Worm (Caenorhabditis elegans) whole organism, L2 larva: ENCODE results near the gene F13H8.3.

Experiments
- C34F6.9 ChIP-seq: fragments of 150-350 bp; optimal IDR thresholded peaks from 2 replicates; lab custom pipeline; 2014; ENCODE audit warnings: missing biosample characterization, missing genetic modification characterization
- alr-1 ChIP-seq: fragments of 150-350 bp; optimal IDR thresholded peaks from 2 replicates; lab custom pipeline; 2014; ENCODE audit warnings: missing biosample characterization, missing genetic modification characterization
- aly-2 ChIP-seq: fragments of 150-350 bp; optimal IDR thresholded peaks from 2 replicates; lab custom pipeline; 2014; ENCODE audit warnings: missing biosample characterization, missing genetic modification characterization
- blmp-1 ChIP-seq: sonication (generic microtip); optimal IDR thresholded peaks from 2 replicates; lab custom pipeline; 2017; ENCODE audit warnings: missing genetic modification characterization, mild to moderate bottlenecking, missing compliant biosample characterization, antibody characterized with exemption, moderate library complexity; ENCODE audit not compliant: insufficient read depth
- dmd-4 ChIP-seq: sonication (generic microtip); optimal IDR thresholded peaks from 2 replicates; lab custom pipeline; 2017; ENCODE audit warnings: missing biosample characterization, missing genetic modification characterization
- egl-27 ChIP-seq: sonication (generic microtip); optimal IDR thresholded peaks from 3 replicates; lab custom pipeline; 2017; ENCODE audit warnings: missing biosample characterization, missing genetic modification reagents, missing genetic modification characterization
- lin-11 ChIP-seq: fragments of 150-350 bp; sonication (generic microtip); optimal IDR thresholded peaks from 2 replicates; lab custom pipeline; 2014; ENCODE audit warnings: missing biosample characterization, missing genetic modification characterization, inconsistent platforms, mixed read lengths
- lin-13 ChIP-seq: fragments of 150-350 bp; optimal IDR thresholded peaks from 2 replicates; lab custom pipeline; 2014; ENCODE audit warnings: missing biosample characterization, missing genetic modification reagents, missing genetic modification characterization
- lsy-2 ChIP-seq, 2 experiments: fragments of 150-350 bp in 1 of 2; sonication (generic microtip) in 1 of 2; optimal IDR thresholded peaks; 2 replicates each; lab custom pipeline; 2014 to 2017; ENCODE audit warnings: missing biosample characterization in 2 of 2, missing genetic modification characterization in 2 of 2
- mab-5 ChIP-seq: fragments of 150-350 bp; optimal IDR thresholded peaks from 2 replicates; lab custom pipeline; 2014; ENCODE audit warnings: missing biosample characterization, missing genetic modification characterization
- nhr-10 ChIP-seq: sonication (generic microtip); optimal IDR thresholded peaks from 2 replicates; lab custom pipeline; 2017; ENCODE audit warnings: missing biosample characterization, missing genetic modification characterization
- nhr-11 ChIP-seq: fragments of 150-350 bp; optimal IDR thresholded peaks from 2 replicates; lab custom pipeline; 2014; ENCODE audit warnings: missing biosample characterization, missing genetic modification characterization
- nhr-237 ChIP-seq: fragments of 150-350 bp; optimal IDR thresholded peaks from 2 replicates; lab custom pipeline; 2014; ENCODE audit warnings: missing biosample characterization, missing genetic modification characterization
- nhr-25 ChIP-seq: fragments of 150-350 bp; sonication (generic microtip); optimal IDR thresholded peaks from 3 replicates; lab custom pipeline; 2014; ENCODE audit warnings: missing biosample characterization, missing genetic modification characterization
- peb-1 ChIP-seq: fragments of 150-350 bp; optimal IDR thresholded peaks from 2 replicates; lab custom pipeline; 2014; ENCODE audit warnings: missing biosample characterization, missing genetic modification characterization
- sem-4 ChIP-seq: fragments of 150-350 bp; optimal IDR thresholded peaks from 2 replicates; lab custom pipeline; 2014; ENCODE audit warnings: missing biosample characterization, missing genetic modification reagents, missing genetic modification characterization
- sma-3 ChIP-seq: sonication (generic microtip); optimal IDR thresholded peaks from 2 replicates; lab custom pipeline; 2016; ENCODE audit warnings: missing genetic modification reagents, missing genetic modification characterization, missing compliant biosample characterization
- snpc-4 ChIP-seq: fragments of 150-350 bp; optimal IDR thresholded peaks from 2 replicates; lab custom pipeline; 2014; ENCODE audit warnings: missing biosample characterization, missing genetic modification characterization
- unc-39 ChIP-seq: fragments of 150-350 bp; optimal IDR thresholded peaks from 2 replicates; lab custom pipeline; 2014; ENCODE audit warnings: missing biosample characterization, missing genetic modification characterization
- unc-55 ChIP-seq: fragments of 150-350 bp; sonication (generic microtip); optimal IDR thresholded peaks from 3 replicates; lab custom pipeline; 2014; ENCODE audit warnings: missing biosample characterization, missing genetic modification reagents, missing genetic modification characterization
- unc-62 ChIP-seq: fragments of 150-350 bp; optimal IDR thresholded peaks from 2 replicates; lab custom pipeline; 2014; ENCODE audit warnings: missing biosample characterization, missing genetic modification reagents, missing genetic modification characterization
- zag-1 ChIP-seq: fragments of 150-350 bp; optimal IDR thresholded peaks from 2 replicates; lab custom pipeline; 2014; ENCODE audit warnings: missing biosample characterization, missing genetic modification characterization
- ztf-4 ChIP-seq: fragments of 150-350 bp; optimal IDR thresholded peaks from 2 replicates; lab custom pipeline; 2014; ENCODE audit warnings: missing biosample characterization, missing genetic modification characterization

F13H8.3 gene

DNA sequence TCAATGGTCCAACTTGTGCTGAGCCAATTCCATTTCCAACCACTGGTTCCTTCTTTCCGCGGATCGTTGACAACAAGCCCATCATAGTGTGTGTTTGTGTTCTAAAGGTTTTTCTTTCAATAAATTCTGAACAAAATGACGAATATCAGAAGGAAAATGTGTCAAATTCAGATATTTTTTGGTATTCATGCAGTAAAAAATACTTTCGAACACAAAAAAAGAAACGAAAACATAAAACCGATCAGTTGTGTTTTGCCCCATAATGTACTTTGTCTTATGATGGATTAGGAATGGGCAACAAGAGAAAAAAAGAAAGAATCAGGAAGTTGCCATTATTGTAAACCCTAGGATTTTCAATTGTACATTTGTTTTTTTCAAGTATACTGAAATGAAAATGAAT lies 45.4 kb downstream of the F13H8.3 start, which contains the start of gene glb-10:
TSS of gene glb-10 (minus strand) at position 101 of the 400 bp plus-strand sequence.
- no peak for TF ChIP-seq ztf-4 (tag; lab: Kevin White, UChicago)
- TF ChIP-seq peb-1 (tag; lab: Kevin White, UChicago), result no peak
- TF ChIP-seq C34F6.9 (tag; lab: Kevin White, UChicago), result no peak
- no peak for TF ChIP-seq dmd-4 (tag; lab: Kevin White, UChicago)
- no peak for TF ChIP-seq unc-62
- no peak for TF ChIP-seq sem-4
- TF ChIP-seq nhr-10 (tag; lab: Kevin White, UChicago), result no peak
- no peak for TF ChIP-seq nhr-11
- TF ChIP-seq egl-27, result no peak
- TF ChIP-seq nhr-237 (tag; lab: Kevin White, UChicago), result no peak
- no peak for TF ChIP-seq blmp-1 (tag; lab: Kevin White, UChicago)
- TF ChIP-seq nhr-25 (tag; lab: Kevin White, UChicago), result no peak
- no peak for TF ChIP-seq sma-3 (GFP tag; lab: Kevin White, UChicago)
- no peak for TF ChIP-seq mab-5 (tag; lab: Kevin White, UChicago)
- TF ChIP-seq lsy-2 (tag; optimal IDR thresholded peaks at IDR 0.05; lab: Kevin White, UChicago), result no peak
- no peak for TF ChIP-seq snpc-4 (tag; lab: Kevin White, UChicago)
- no peak for TF ChIP-seq aly-2 (tag; lab: Kevin White, UChicago)
- TF ChIP-seq zag-1, result no peak
- no peak for TF ChIP-seq unc-39 (tag; lab: Kevin White, UChicago)
- TF ChIP-seq, all 48 proteins: peak for 0

DNA sequence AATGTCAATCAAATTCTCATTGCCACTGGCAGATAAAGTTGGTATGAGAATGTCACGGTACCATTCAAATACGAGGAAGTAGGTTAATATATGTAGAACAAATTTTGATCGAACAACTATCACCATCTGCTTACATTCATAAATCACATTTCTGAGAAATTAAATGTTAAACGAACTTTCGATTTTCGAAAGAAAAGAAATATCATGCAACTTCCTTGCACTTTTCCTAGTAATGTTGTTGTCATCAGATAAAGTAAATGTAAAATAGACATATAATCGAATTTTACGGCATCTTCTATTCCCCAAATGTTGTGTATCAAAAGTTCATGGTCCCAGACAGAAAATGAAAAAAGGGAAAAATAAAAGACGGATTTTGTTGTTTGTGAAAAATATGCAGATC lies 47.7 kb downstream of the F13H8.3 start:
- TF ChIP-seq lsy-2 (tag; optimal IDR thresholded peaks at IDR 0.05; lab: Kevin White, UChicago) (peak in 1 of 2 experiments; percentile 10), mab-5 (tag; lab: Kevin White, UChicago) (no peak)

- no peak for TF ChIP-seq unc-55 (GFP tag; lab: Kevin White, UChicago)
- TF ChIP-seq blmp-1 (tag; lab: Kevin White, UChicago), result no peak
- TF ChIP-seq aly-2 (tag; lab: Kevin White, UChicago), result no peak
- TF ChIP-seq unc-62, result no peak
- no peak for TF ChIP-seq lin-11 (tag; lab: Kevin White, UChicago)
- no peak for TF ChIP-seq alr-1 (tag; lab: Kevin White, UChicago)
- TF ChIP-seq zag-1, result no peak
- TF ChIP-seq lin-13 (GFP tag; lab: Kevin White, UChicago), result no peak
Observed at ce11 chrII:6311888-6312287, 48.1 kb downstream of the F13H8.3 start.
